Worm (Caenorhabditis elegans) whole organism, early embryonic: ENCODE measurements around the gene F59E12.15.

Source experiments
- B0310.2 ChIP-seq: sonication (generic microtip); optimal IDR thresholded peaks from 2 replicates; lab custom pipeline; 2016; ENCODE audit warnings: mild to moderate bottlenecking, missing genetic modification characterization, missing compliant biosample characterization
- F13C5.2 ChIP-seq: sonication (generic microtip); optimal IDR thresholded peaks from 2 replicates; lab custom pipeline; 2017; ENCODE audit warnings: mild to moderate bottlenecking, missing genetic modification characterization, inconsistent platforms, missing compliant biosample characterization
- aly-1 ChIP-seq: sonication (generic microtip); optimal IDR thresholded peaks from 2 replicates; lab custom pipeline; 2016; ENCODE audit warnings: missing genetic modification characterization, missing compliant biosample characterization
- ama-1 ChIP-seq: fragments of 150-350 bp; optimal IDR thresholded peaks from 2 replicates; lab custom pipeline; 2014
- ceh-13 ChIP-seq: fragments of 200-800 bp; sonication (Bioruptor generic); optimal IDR thresholded peaks from 2 replicates; lab custom pipeline; 2018; ENCODE audit warnings: mild to moderate bottlenecking, missing genetic modification characterization, missing compliant biosample characterization
- ceh-36 ChIP-seq: sonication (generic microtip); optimal IDR thresholded peaks from 2 replicates; lab custom pipeline; 2016; ENCODE audit warnings: missing genetic modification characterization, inconsistent platforms, missing compliant biosample characterization
- ets-7 ChIP-seq: sonication (generic microtip); optimal IDR thresholded peaks from 2 replicates; lab custom pipeline; 2016; ENCODE audit warnings: missing genotype, missing genetic modification characterization, missing compliant biosample characterization
- flt-1 ChIP-seq: fragments of 200-800 bp; sonication (Bioruptor generic); IDR thresholded peaks from 2 replicates; pipeline ENCODE4 v1.3.6; 2022; ENCODE audit warnings: missing genetic modification characterization, missing compliant biosample characterization
- hmbx-1 ChIP-seq: sonication (generic microtip); optimal IDR thresholded peaks from 2 replicates; lab custom pipeline; 2016; ENCODE audit warnings: mild to moderate bottlenecking, missing genetic modification characterization, missing compliant biosample characterization
- hmg-4 ChIP-seq: fragments of 200-800 bp; sonication (Bioruptor generic); optimal IDR thresholded peaks from 2 replicates; lab custom pipeline; 2018; ENCODE audit warnings: mild to moderate bottlenecking, missing genetic modification characterization, missing compliant biosample characterization
- hnd-1 ChIP-seq: sonication (generic microtip); optimal IDR thresholded peaks from 2 replicates; lab custom pipeline; 2016; ENCODE audit warnings: missing genetic modification characterization, missing compliant biosample characterization
- pes-1 ChIP-seq: fragments of 200-800 bp; sonication (Bioruptor generic); IDR thresholded peaks from 2 replicates; pipeline ENCODE4 v1.3.6; 2022; ENCODE audit warnings: missing genetic modification reagents, missing genetic modification characterization, missing compliant biosample characterization
- scrt-1 ChIP-seq: fragments of 200-800 bp; sonication (Bioruptor generic); IDR thresholded peaks from 2 replicates; pipeline ENCODE4 v1.3.6; 2022; ENCODE audit warnings: missing genetic modification characterization, missing compliant biosample characterization
- sea-1 ChIP-seq: fragments of 200-800 bp; sonication (Bioruptor generic); conservative IDR thresholded peaks from 2 replicates; pipeline ENCODE4 v1.3.6; 2022; ENCODE audit warnings: missing genetic modification characterization, missing compliant biosample characterization
- tbx-11 ChIP-seq: fragments of 200-800 bp; sonication (Bioruptor generic); IDR thresholded peaks from 2 replicates; pipeline ENCODE4 v1.3.6; 2022; ENCODE audit warnings: missing genetic modification characterization, missing compliant biosample characterization
- tbx-37 ChIP-seq: fragments of 200-800 bp; sonication (Bioruptor generic); conservative IDR thresholded peaks from 2 replicates; pipeline ENCODE4 v1.3.6; 2022; ENCODE audit warnings: missing genetic modification reagents, missing genetic modification characterization, missing compliant biosample characterization
- tra-4 ChIP-seq: sonication (generic microtip); optimal IDR thresholded peaks from 2 replicates; lab custom pipeline; 2017; ENCODE audit warnings: missing genetic modification characterization, missing compliant biosample characterization

F59E12.15 gene

ce11 chrII:5599326-5600044, 28.7 kb downstream of the F59E12.15 start, which contains the start of gene C17G10.10:
Gene C17G10.10, minus strand, starts transcription at chrII:5599376.
- TF ChIP-seq hmbx-1 (tag; lab: Kevin White, UChicago) (no peak), B0310.2 (tag; lab: Kevin White, UChicago) (no peak), sea-1 (0 out of 2 replicates have a peak, but pooled peaks have one; percentile 38), ceh-13 (GFP tag; lab: Kevin White, UChicago) (no peak), hmg-4 (GFP tag; lab: Kevin White, UChicago) (no peak)

ce11 chrII:5596247-5596646, 31.9 kb downstream of the F59E12.15 start, which contains the start of gene C17G10.1:
Gene C17G10.1, plus strand, starts transcription at chrII:5596547.
- TF ChIP-seq ceh-36 (tag; lab: Kevin White, UChicago) (no peak), tbx-11 (GFP tag; lab: Robert Waterston, UW) (no peak), F13C5.2 (tag; lab: Kevin White, UChicago) (no peak)

ce11 chrII:5594210-5594764, 33.9 kb downstream of the F59E12.15 start, which contains the start of gene ttc-4:
Gene ttc-4, plus strand, starts transcription at chrII:5594714.
- TF ChIP-seq flt-1 (GFP tag; lab: Robert Waterston, UW), result no peak
- no peak for TF ChIP-seq tra-4 (tag; lab: Kevin White, UChicago)
- no peak for TF ChIP-seq tbx-11 (GFP tag; lab: Robert Waterston, UW)
- TF ChIP-seq hnd-1 (tag; lab: Kevin White, UChicago), result no peak
- peak; percentile 56 for TF ChIP-seq pes-1 (GFP tag; lab: Robert Waterston, UW)
- TF ChIP-seq ets-7 (tag; lab: Kevin White, UChicago), result peak; percentile 19
- TF ChIP-seq B0310.2 (tag; lab: Kevin White, UChicago), result no peak

- TF ChIP-seq F13C5.2 (tag; lab: Kevin White, UChicago) (peak; percentile 75), ets-7 (tag; lab: Kevin White, UChicago) (no peak), hmg-4 (GFP tag; lab: Kevin White, UChicago) (peak; percentile 63)
These were observed 34.7 kb downstream of the F59E12.15 start, which contains the start of gene cdc-14 for ce11 chrII:5593377-5593932. Gene cdc-14, minus strand, starts transcription at chrII:5593427.

ce11 chrII:5592857-5593256, 35.3 kb downstream of the F59E12.15 start:
- TF ChIP-seq B0310.2 (tag; lab: Kevin White, UChicago) (no peak), hmg-4 (GFP tag; lab: Kevin White, UChicago) (no peak), flt-1 (GFP tag; lab: Robert Waterston, UW) (no peak), ama-1 (lab: Kevin White, UChicago) (no peak), scrt-1 (no peak), hmbx-1 (tag; lab: Kevin White, UChicago) (no peak), tbx-37 (no peak), sea-1 (no peak), tra-4 (tag; lab: Kevin White, UChicago) (no peak)

- no peak for TF ChIP-seq F13C5.2 (tag; lab: Kevin White, UChicago)
- TF ChIP-seq ceh-36 (tag; lab: Kevin White, UChicago), result no peak
- no peak for TF ChIP-seq aly-1 (tag; lab: Kevin White, UChicago)
These were observed 36.6 kb downstream of the F59E12.15 start for ce11 chrII:5591558-5591957.

- TF ChIP-seq hmbx-1 (tag; lab: Kevin White, UChicago) (no peak), aly-1 (tag; lab: Kevin White, UChicago) (no peak), tbx-37 (no peak), ama-1 (lab: Kevin White, UChicago) (no peak), ets-7 (tag; lab: Kevin White, UChicago) (no peak), ceh-13 (GFP tag; lab: Kevin White, UChicago) (no peak), hnd-1 (tag; lab: Kevin White, UChicago) (no peak), pes-1 (GFP tag; lab: Robert Waterston, UW) (no peak), tbx-11 (GFP tag; lab: Robert Waterston, UW) (no peak), F13C5.2 (tag; lab: Kevin White, UChicago) (no peak), tra-4 (tag; lab: Kevin White, UChicago) (no peak), ceh-36 (tag; lab: Kevin White, UChicago) (no peak), hmg-4 (GFP tag; lab: Kevin White, UChicago) (no peak), scrt-1 (no peak), sea-1 (no peak), flt-1 (GFP tag; lab: Robert Waterston, UW) (no peak), B0310.2 (tag; lab: Kevin White, UChicago) (no peak)
These were observed 38.5 kb downstream of the F59E12.15 start, which contains the start of gene C17G10.13 for ce11 chrII:5589690-5590089. Gene C17G10.13, minus strand, starts transcription at chrII:5589790.

ce11 chrII:5587794-5588193, 40.4 kb downstream of the F59E12.15 start:
- no peak for TF ChIP-seq aly-1 (tag; lab: Kevin White, UChicago)
- TF ChIP-seq sea-1, result no peak
- TF ChIP-seq ceh-13 (GFP tag; lab: Kevin White, UChicago), result no peak
- no peak for TF ChIP-seq ets-7 (tag; lab: Kevin White, UChicago)
- no peak for TF ChIP-seq ceh-36 (tag; lab: Kevin White, UChicago)
- TF ChIP-seq B0310.2 (tag; lab: Kevin White, UChicago), result no peak
- no peak for TF ChIP-seq tbx-11 (GFP tag; lab: Robert Waterston, UW)
- no peak for TF ChIP-seq pes-1 (GFP tag; lab: Robert Waterston, UW)
- TF ChIP-seq scrt-1, result no peak
- TF ChIP-seq hnd-1 (tag; lab: Kevin White, UChicago), result no peak
- no peak for TF ChIP-seq tbx-37
- no peak for TF ChIP-seq tra-4 (tag; lab: Kevin White, UChicago)
- TF ChIP-seq flt-1 (GFP tag; lab: Robert Waterston, UW), result no peak
- TF ChIP-seq ama-1 (lab: Kevin White, UChicago), result no peak
- TF ChIP-seq hmbx-1 (tag; lab: Kevin White, UChicago), result no peak
- no peak for TF ChIP-seq hmg-4 (GFP tag; lab: Kevin White, UChicago)
- TF ChIP-seq F13C5.2 (tag; lab: Kevin White, UChicago), result no peak
